Fruit fly (Drosophila melanogaster) whole organism, adult: Measurements from ENCODE around the gene Ras85D.

Source experiments
- CG11617 ChIP-seq: fragments of 200-800 bp; sonication (Bioruptor generic); optimal IDR thresholded peaks from 2 replicates; lab custom pipeline; 2017; ENCODE audit warnings: mild to moderate bottlenecking, missing biosample characterization, missing genetic modification reagents, missing genetic modification characterization
- CG7101 ChIP-seq: fragments of 200-800 bp; sonication (Bioruptor generic); optimal IDR thresholded peaks from 2 replicates; lab custom pipeline; 2018; ENCODE audit warnings: missing biosample characterization, mild to moderate bottlenecking, missing genetic modification characterization, moderate library complexity
- Crg-1 ChIP-seq: fragments of 200-800 bp; sonication (Bioruptor generic); optimal IDR thresholded peaks from 2 replicates; lab custom pipeline; 2016; ENCODE audit warnings: missing biosample characterization, missing genetic modification characterization
- Hr96 ChIP-seq: fragments of 200-800 bp; sonication (Bioruptor generic); optimal IDR thresholded peaks from 2 replicates; lab custom pipeline; 2016; ENCODE audit warnings: missing biosample characterization, missing genetic modification characterization
- Mnt ChIP-seq: fragments of 200-800 bp; sonication (Bioruptor generic); optimal IDR thresholded peaks from 2 replicates; lab custom pipeline; 2016; ENCODE audit warnings: missing biosample characterization, mild to moderate bottlenecking, missing genetic modification characterization
- bab1 ChIP-seq: fragments of 200-800 bp; sonication (Bioruptor generic); optimal IDR thresholded peaks from 3 replicates; lab custom pipeline; 2019; ENCODE audit warnings: missing biosample characterization, mild to moderate bottlenecking, missing genetic modification characterization, moderate library complexity
- kay ChIP-seq: fragments of 200-800 bp; sonication (Bioruptor generic); peaks from one replicate; lab custom pipeline; 2016; ENCODE audit warnings: missing biosample characterization, missing genetic modification characterization, borderline replicate concordance
- ovo ChIP-seq: fragments of 200-800 bp; sonication (Bioruptor generic); optimal IDR thresholded peaks from 2 replicates; lab custom pipeline; 2016; ENCODE audit warnings: missing biosample characterization, missing genetic modification characterization
- tj ChIP-seq: fragments of 200-800 bp; sonication (Bioruptor generic); optimal IDR thresholded peaks from 3 replicates; lab custom pipeline; 2017; ENCODE audit warnings: missing biosample characterization, mild to moderate bottlenecking, missing genetic modification characterization, moderate library complexity
- toe ChIP-seq: fragments of 200-800 bp; sonication (Bioruptor generic); optimal IDR thresholded peaks from 2 replicates; lab custom pipeline; 2016; ENCODE audit warnings: missing biosample characterization, missing genetic modification characterization

DNA sequence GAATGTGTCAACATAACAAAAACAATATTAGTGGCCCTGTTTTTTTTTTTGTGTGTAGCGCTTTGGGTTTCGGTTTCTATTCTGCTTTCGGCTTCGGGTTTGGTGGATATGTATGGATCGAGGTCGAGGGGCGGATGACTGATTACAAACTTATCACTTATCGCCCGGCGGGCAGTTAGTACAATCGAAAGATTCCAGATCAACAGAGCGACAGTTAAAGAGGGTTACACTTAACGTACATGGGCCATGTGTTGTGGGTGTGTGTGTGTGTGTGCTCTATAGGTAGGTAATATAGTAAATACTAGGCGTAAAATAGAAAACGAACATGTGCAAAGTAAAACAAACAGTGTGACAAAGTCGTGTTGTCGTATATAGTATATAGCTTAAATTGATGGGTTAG, 35.9 kb upstream of the Ras85D start:
- no peak for TF ChIP-seq Crg-1 (GFP tag; lab: Kevin White, UChicago)
- TF ChIP-seq toe (GFP tag; lab: Kevin White, UChicago), result no peak
- no peak for TF ChIP-seq Hr96 (GFP tag; lab: Kevin White, UChicago)
- TF ChIP-seq kay, result no peak
- TF ChIP-seq ovo (GFP tag; lab: Kevin White, UChicago), result no peak
- TF ChIP-seq tj (GFP tag; lab: Kevin White, UChicago), result no peak
- peak; percentile 22 for TF ChIP-seq Mnt (GFP tag; lab: Kevin White, UChicago)
- no peak for TF ChIP-seq CG7101 (tag; lab: Kevin White, UChicago)
- no peak for TF ChIP-seq CG11617 (GFP tag; lab: Kevin White, UChicago)
- no peak for TF ChIP-seq bab1 (GFP tag; lab: Kevin White, UChicago)
